Worm (Caenorhabditis elegans) whole organism, young adult: ENCODE measurements around the gene Y45G12B.2.

Experiments
- lin-40 ChIP-seq: sonication (generic microtip); optimal IDR thresholded peaks from 2 replicates; lab custom pipeline; 2016; ENCODE audit warnings: missing genetic modification characterization, mild to moderate bottlenecking, missing compliant biosample characterization, missing genotype, missing genetic modification reagents
- pha-4 ChIP-seq: fragments of 150-350 bp; sonication (generic microtip); optimal IDR thresholded peaks from 2 replicates; lab custom pipeline; 2014; ENCODE audit warnings: missing biosample characterization, missing genetic modification reagents, missing genetic modification characterization
- ztf-28 ChIP-seq: fragments of 200-800 bp; sonication (Bioruptor generic); IDR thresholded peaks from 2 replicates; pipeline ENCODE4 v1.3.6; 2022; ENCODE audit warnings: missing genetic modification reagents, missing genetic modification characterization, missing compliant biosample characterization

DNA sequence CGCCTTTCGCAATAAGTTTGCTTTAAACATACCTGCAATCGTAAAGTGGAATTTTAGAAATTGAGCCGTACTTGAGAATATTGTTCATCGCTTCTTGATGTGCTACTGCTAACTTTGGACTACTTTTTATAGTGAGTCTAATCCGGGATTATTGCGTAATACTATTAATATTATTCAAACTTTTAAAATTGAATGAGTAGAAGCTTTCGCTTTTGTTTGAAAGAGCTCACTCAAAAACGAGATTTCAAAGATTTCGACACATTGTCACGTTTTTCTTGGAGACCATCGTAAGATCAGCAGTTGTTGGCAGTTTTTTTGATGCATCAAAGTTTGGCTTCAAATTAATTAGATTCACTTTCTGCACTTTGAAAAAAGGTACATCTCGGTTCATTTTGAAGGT is 19.0 kb downstream of the Y45G12B.2 start, which contains the start of gene srt-28:
- TF ChIP-seq ztf-28 (GFP tag; lab: Robert Waterston, UW) = no peak
- no peak for TF ChIP-seq pha-4 (tag; lab: Kevin White, UChicago)
- TF ChIP-seq lin-40 (tag; lab: Kevin White, UChicago) = no peak
